Worm (Caenorhabditis elegans) whole organism, L3 larva: ENCODE data around the gene C04G6.2.

Experiments used
- aly-2 ChIP-seq: fragments of 150-350 bp; optimal IDR thresholded peaks from 2 replicates; lab custom pipeline; 2014; ENCODE audit warnings: missing biosample characterization, missing genetic modification characterization
- ceh-16 ChIP-seq: sonication (generic microtip); optimal IDR thresholded peaks from 2 replicates; lab custom pipeline; 2017; ENCODE audit warnings: missing biosample characterization, missing genetic modification characterization
- ceh-82 ChIP-seq: fragments of 150-350 bp; optimal IDR thresholded peaks from 2 replicates; lab custom pipeline; 2014; ENCODE audit warnings: missing biosample characterization, missing genetic modification characterization
- lin-39 ChIP-seq: fragments of 150-350 bp; optimal IDR thresholded peaks from 2 replicates; lab custom pipeline; 2018; ENCODE audit warnings: missing biosample characterization, missing genetic modification reagents, missing genetic modification characterization
- nfya-1 ChIP-seq: sonication (generic microtip); optimal IDR thresholded peaks from 2 replicates; lab custom pipeline; 2017; ENCODE audit warnings: missing genetic modification characterization, mild to moderate bottlenecking, missing compliant biosample characterization, antibody characterized with exemption, moderate library complexity; ENCODE audit not compliant: insufficient read depth
- nhr-11 ChIP-seq: fragments of 150-350 bp; optimal IDR thresholded peaks from 2 replicates; lab custom pipeline; 2014; ENCODE audit warnings: missing biosample characterization, missing genetic modification characterization
- nhr-25 ChIP-seq: sonication (generic microtip); optimal IDR thresholded peaks from 2 replicates; lab custom pipeline; 2017; ENCODE audit warnings: missing biosample characterization, missing genetic modification characterization
- nhr-28 ChIP-seq: fragments of 150-350 bp; optimal IDR thresholded peaks from 2 replicates; lab custom pipeline; 2014; ENCODE audit warnings: missing biosample characterization, missing genetic modification characterization
- nhr-76 ChIP-seq: fragments of 150-350 bp; sonication (generic microtip); optimal IDR thresholded peaks from 5 replicates; lab custom pipeline; 2014; ENCODE audit warnings: missing biosample characterization, missing genetic modification characterization
- unc-39 ChIP-seq: sonication (generic microtip); optimal IDR thresholded peaks from 4 replicates; lab custom pipeline; 2017; ENCODE audit warnings: missing biosample characterization, missing genetic modification characterization
- unc-62 ChIP-seq: fragments of 150-350 bp; sonication (generic microtip); optimal IDR thresholded peaks from 4 replicates; lab custom pipeline; 2014; ENCODE audit warnings: missing biosample characterization, missing genetic modification reagents, missing genetic modification characterization

DNA sequence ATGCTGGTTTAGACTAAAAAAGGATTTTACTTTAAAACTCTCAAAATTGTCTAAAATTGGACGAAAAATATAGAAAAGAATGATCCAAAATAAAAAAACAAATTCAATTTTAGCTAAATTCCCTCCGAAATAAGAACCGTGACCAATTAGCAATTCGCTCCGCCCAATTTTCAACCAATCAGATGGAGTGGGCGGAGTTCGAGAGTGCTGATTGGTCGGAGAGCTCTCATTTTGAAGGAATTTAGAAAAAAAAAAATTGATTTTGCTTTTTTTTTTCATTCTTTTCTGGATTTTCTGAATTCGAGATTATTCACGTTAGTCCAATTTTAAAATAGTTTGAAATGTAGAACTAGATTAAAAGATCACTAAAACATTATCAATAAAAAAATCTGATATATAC, 6.0 kb downstream of the C04G6.2 start:
- TF ChIP-seq nhr-25 (tag; lab: Kevin White, UChicago) (no peak), ceh-82 (tag; lab: Kevin White, UChicago) (no peak), nhr-76 (tag; lab: Kevin White, UChicago) (no peak), aly-2 (no peak), nhr-11 (tag; lab: Kevin White, UChicago) (no peak), nfya-1 (tag; lab: Kevin White, UChicago) (peak; percentile 86), unc-62 (GFP tag; lab: Kevin White, UChicago) (no peak), nhr-28 (tag; lab: Kevin White, UChicago) (no peak), ceh-16 (tag; lab: Kevin White, UChicago) (no peak), lin-39 (tag; lab: Kevin White, UChicago) (no peak), unc-39 (no peak)
